Worm (Caenorhabditis elegans) whole organism, L2 larva: ENCODE measurements around the gene C44B11.4.

Experiments
- F13H6.1 ChIP-seq: sonication (generic microtip); optimal IDR thresholded peaks from 2 replicates; lab custom pipeline; 2016; ENCODE audit warnings: missing genetic modification characterization, missing compliant biosample characterization
- R02D3.7 ChIP-seq: fragments of 150-350 bp; optimal IDR thresholded peaks from 2 replicates; lab custom pipeline; 2014; ENCODE audit warnings: missing biosample characterization, missing genetic modification characterization
- Y55F3AM.14 ChIP-seq: fragments of 200-800 bp; sonication (Bioruptor generic); optimal IDR thresholded peaks from 2 replicates; lab custom pipeline; 2018; ENCODE audit warnings: mild to moderate bottlenecking, missing genetic modification characterization, missing compliant biosample characterization
- ZK546.5 ChIP-seq: sonication (generic microtip); optimal IDR thresholded peaks from 2 replicates; lab custom pipeline; 2017; ENCODE audit warnings: missing biosample characterization, missing genetic modification characterization
- alr-1 ChIP-seq: fragments of 150-350 bp; optimal IDR thresholded peaks from 2 replicates; lab custom pipeline; 2014; ENCODE audit warnings: missing biosample characterization, missing genetic modification characterization
- aly-2 ChIP-seq: fragments of 150-350 bp; optimal IDR thresholded peaks from 2 replicates; lab custom pipeline; 2014; ENCODE audit warnings: missing biosample characterization, missing genetic modification characterization
- ama-1 ChIP-seq: fragments of 150-350 bp; optimal IDR thresholded peaks from 2 replicates; lab custom pipeline; 2018; ENCODE audit warnings: inconsistent platforms
- blmp-1 ChIP-seq: sonication (generic microtip); optimal IDR thresholded peaks from 2 replicates; lab custom pipeline; 2017; ENCODE audit warnings: missing genetic modification characterization, mild to moderate bottlenecking, missing compliant biosample characterization, antibody characterized with exemption, moderate library complexity; ENCODE audit not compliant: insufficient read depth
- ceh-82 ChIP-seq: fragments of 150-350 bp; optimal IDR thresholded peaks from 2 replicates; lab custom pipeline; 2014; ENCODE audit warnings: missing biosample characterization, missing genetic modification characterization
- dmd-4 ChIP-seq: sonication (generic microtip); optimal IDR thresholded peaks from 2 replicates; lab custom pipeline; 2017; ENCODE audit warnings: missing biosample characterization, missing genetic modification characterization
- elt-1 ChIP-seq: fragments of 150-350 bp; optimal IDR thresholded peaks from 2 replicates; lab custom pipeline; 2014; ENCODE audit warnings: missing biosample characterization, missing genetic modification characterization
- elt-3 ChIP-seq: sonication (generic microtip); optimal IDR thresholded peaks from 2 replicates; lab custom pipeline; 2017; ENCODE audit warnings: missing biosample characterization, missing genetic modification characterization
- fos-1 ChIP-seq: fragments of 150-350 bp; optimal IDR thresholded peaks from 2 replicates; lab custom pipeline; 2014; ENCODE audit warnings: missing biosample characterization, missing genetic modification characterization
- gmeb-1 ChIP-seq: fragments of 150-350 bp; optimal IDR thresholded peaks from 2 replicates; lab custom pipeline; 2014; ENCODE audit warnings: missing biosample characterization, missing genetic modification characterization
- lin-13 ChIP-seq: fragments of 150-350 bp; optimal IDR thresholded peaks from 2 replicates; lab custom pipeline; 2014; ENCODE audit warnings: missing biosample characterization, missing genetic modification reagents, missing genetic modification characterization
- lin-39 ChIP-seq: fragments of 150-350 bp; optimal IDR thresholded peaks from 2 replicates; lab custom pipeline; 2014; ENCODE audit warnings: missing biosample characterization, missing genetic modification reagents, missing genetic modification characterization
- lsy-2 ChIP-seq, 2 experiments: fragments of 150-350 bp in 1 of 2; sonication (generic microtip) in 1 of 2; optimal IDR thresholded peaks; 2 replicates each; lab custom pipeline; 2014 to 2017; ENCODE audit warnings: missing biosample characterization in 2 of 2, missing genetic modification characterization in 2 of 2
- mab-5 ChIP-seq: fragments of 150-350 bp; optimal IDR thresholded peaks from 2 replicates; lab custom pipeline; 2014; ENCODE audit warnings: missing biosample characterization, missing genetic modification characterization
- mbf-1 ChIP-seq: sonication (generic microtip); optimal IDR thresholded peaks from 2 replicates; lab custom pipeline; 2017; ENCODE audit warnings: missing biosample characterization, missing genetic modification characterization
- nhr-129 ChIP-seq: fragments of 150-350 bp; optimal IDR thresholded peaks from 2 replicates; lab custom pipeline; 2014; ENCODE audit warnings: missing biosample characterization, missing genetic modification characterization
- nhr-21 ChIP-seq: fragments of 150-350 bp; optimal IDR thresholded peaks from 2 replicates; lab custom pipeline; 2014; ENCODE audit warnings: missing biosample characterization, missing genetic modification characterization
- nhr-23 ChIP-seq: fragments of 150-350 bp; optimal IDR thresholded peaks from 2 replicates; lab custom pipeline; 2014; ENCODE audit warnings: missing biosample characterization, missing genetic modification reagents, missing genetic modification characterization
- nhr-237 ChIP-seq: fragments of 150-350 bp; optimal IDR thresholded peaks from 2 replicates; lab custom pipeline; 2014; ENCODE audit warnings: missing biosample characterization, missing genetic modification characterization
- nhr-25 ChIP-seq: fragments of 150-350 bp; sonication (generic microtip); optimal IDR thresholded peaks from 3 replicates; lab custom pipeline; 2014; ENCODE audit warnings: missing biosample characterization, missing genetic modification characterization
- nhr-6 ChIP-seq: fragments of 150-350 bp; optimal IDR thresholded peaks from 2 replicates; lab custom pipeline; 2014; ENCODE audit warnings: missing biosample characterization, missing genetic modification characterization
- nhr-77 ChIP-seq: fragments of 150-350 bp; optimal IDR thresholded peaks from 2 replicates; lab custom pipeline; 2014; ENCODE audit warnings: missing biosample characterization, missing genetic modification characterization
- sem-4 ChIP-seq: fragments of 150-350 bp; optimal IDR thresholded peaks from 2 replicates; lab custom pipeline; 2014; ENCODE audit warnings: missing biosample characterization, missing genetic modification reagents, missing genetic modification characterization
- sma-3 ChIP-seq: sonication (generic microtip); optimal IDR thresholded peaks from 2 replicates; lab custom pipeline; 2016; ENCODE audit warnings: missing genetic modification reagents, missing genetic modification characterization, missing compliant biosample characterization
- sma-9 ChIP-seq, 2 experiments: fragments of 150-350 bp in 1 of 2; sonication (generic microtip) in 1 of 2; optimal IDR thresholded peaks; 2 replicates each; lab custom pipeline; 2014 to 2016; ENCODE audit warnings: missing genetic modification characterization in 2 of 2, mild to moderate bottlenecking in 1 of 2, missing biosample characterization in 1 of 2, missing compliant biosample characterization in 1 of 2, missing genetic modification reagents in 1 of 2, moderate library complexity in 1 of 2
- snpc-4 ChIP-seq: fragments of 150-350 bp; optimal IDR thresholded peaks from 2 replicates; lab custom pipeline; 2014; ENCODE audit warnings: missing biosample characterization, missing genetic modification characterization
- unc-39 ChIP-seq: fragments of 150-350 bp; optimal IDR thresholded peaks from 2 replicates; lab custom pipeline; 2014; ENCODE audit warnings: missing biosample characterization, missing genetic modification characterization
- unc-55 ChIP-seq: fragments of 150-350 bp; sonication (generic microtip); optimal IDR thresholded peaks from 3 replicates; lab custom pipeline; 2014; ENCODE audit warnings: missing biosample characterization, missing genetic modification reagents, missing genetic modification characterization
- unc-62 ChIP-seq: fragments of 150-350 bp; optimal IDR thresholded peaks from 2 replicates; lab custom pipeline; 2014; ENCODE audit warnings: missing biosample characterization, missing genetic modification reagents, missing genetic modification characterization
- zag-1 ChIP-seq: fragments of 150-350 bp; optimal IDR thresholded peaks from 2 replicates; lab custom pipeline; 2014; ENCODE audit warnings: missing biosample characterization, missing genetic modification characterization
- ztf-1 ChIP-seq: fragments of 200-800 bp; sonication (Bioruptor generic); conservative IDR thresholded peaks from 2 replicates; pipeline ENCODE4 v1.3.6; 2022; ENCODE audit warnings: missing genetic modification characterization, missing compliant biosample characterization
- ztf-11 ChIP-seq: sonication (generic microtip); optimal IDR thresholded peaks from 2 replicates; lab custom pipeline; 2017; ENCODE audit warnings: missing biosample characterization, missing genetic modification characterization

C44B11.4 gene

DNA sequence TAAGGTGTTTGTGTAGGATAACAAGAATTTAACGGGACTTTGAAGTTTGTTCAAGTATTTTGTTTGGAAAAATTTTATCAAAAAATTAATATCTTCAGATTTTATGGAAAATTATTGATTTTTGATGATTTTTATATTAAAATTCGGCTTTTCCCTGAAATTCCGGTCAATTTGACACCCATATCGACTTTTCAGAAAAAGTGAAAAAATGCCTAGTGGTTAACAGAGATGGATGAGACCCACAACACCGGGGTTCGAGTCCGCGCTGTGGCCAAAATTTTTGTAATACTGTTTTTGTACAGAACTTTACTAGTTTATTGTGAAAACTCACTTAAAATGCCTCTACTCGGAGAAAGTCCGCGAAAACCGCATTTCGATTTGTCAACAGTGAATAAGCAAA, 34.0 kb downstream of the C44B11.4 start:
- TF ChIP-seq snpc-4 (no peak), ztf-11 (no peak), ceh-82 (tag; lab: Kevin White, UChicago) (no peak), blmp-1 (tag; lab: Kevin White, UChicago) (no peak), elt-3 (tag; lab: Kevin White, UChicago) (no peak), ztf-1 (GFP tag; lab: Robert Waterston, UW) (no peak), gmeb-1 (no peak), unc-62 (GFP tag; lab: Kevin White, UChicago) (no peak), sem-4 (tag; lab: Kevin White, UChicago) (no peak), nhr-23 (tag; lab: Kevin White, UChicago) (no peak), F13H6.1 (tag; lab: Kevin White, UChicago) (no peak), nhr-25 (tag; lab: Kevin White, UChicago) (no peak), nhr-237 (tag; lab: Kevin White, UChicago) (no peak), alr-1 (tag; lab: Kevin White, UChicago) (no peak), aly-2 (tag; lab: Kevin White, UChicago) (no peak), nhr-6 (tag; lab: Kevin White, UChicago) (no peak), ama-1 (lab: Kevin White, UChicago) (no peak)
- TF ChIP-seq, all 48 proteins: peak for 0

ce11 chrIII:3108804-3109203, 34.8 kb downstream of the C44B11.4 start:
- TF ChIP-seq Y55F3AM.14 (GFP tag; lab: Kevin White, UChicago): no peak
- TF ChIP-seq zag-1 (tag; lab: Kevin White, UChicago): no peak
- TF ChIP-seq lsy-2 (tag; optimal IDR thresholded peaks at IDR 0.05; lab: Kevin White, UChicago): no peak
- no peak for TF ChIP-seq unc-39 (tag; lab: Kevin White, UChicago)
- no peak for TF ChIP-seq R02D3.7 (tag; lab: Kevin White, UChicago)
- TF ChIP-seq lin-13 (GFP tag; lab: Kevin White, UChicago): no peak

DNA sequence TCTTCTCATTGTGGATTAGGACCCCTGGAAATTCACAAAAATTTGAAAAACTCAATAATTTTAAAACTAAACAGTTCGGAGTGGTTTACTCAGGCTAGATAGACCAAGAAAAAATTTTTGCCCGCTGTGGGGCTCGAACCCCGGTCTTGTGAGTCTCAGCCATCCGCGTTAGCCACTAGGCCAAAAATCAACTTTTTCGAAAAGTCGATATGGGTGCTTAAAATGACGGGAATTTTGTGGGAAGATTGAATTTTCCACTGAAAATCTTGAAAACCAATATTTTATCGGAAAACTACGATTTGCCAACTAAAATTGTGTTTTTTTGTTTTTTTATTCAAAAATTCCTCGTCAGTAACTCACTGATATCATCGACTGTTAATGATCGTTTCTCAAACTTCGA, 36.0 kb downstream of the C44B11.4 start:
- no peak for TF ChIP-seq elt-1 (tag; lab: Kevin White, UChicago)
- TF ChIP-seq nhr-129 (tag; lab: Kevin White, UChicago): no peak
- TF ChIP-seq nhr-6 (tag; lab: Kevin White, UChicago): no peak
- no peak for TF ChIP-seq unc-62 (GFP tag; lab: Kevin White, UChicago)
- TF ChIP-seq sma-3 (GFP tag; lab: Kevin White, UChicago): no peak
- TF ChIP-seq R02D3.7 (tag; lab: Kevin White, UChicago): no peak
- TF ChIP-seq ceh-82 (tag; lab: Kevin White, UChicago): no peak
- no peak for TF ChIP-seq nhr-21 (tag; lab: Kevin White, UChicago)
- TF ChIP-seq fos-1: no peak

- TF ChIP-seq ZK546.5 (tag; lab: Kevin White, UChicago): no peak
- TF ChIP-seq mbf-1 (tag; lab: Kevin White, UChicago): no peak
- no peak for TF ChIP-seq mab-5
- TF ChIP-seq aly-2 (tag; lab: Kevin White, UChicago): no peak
- no peak for TF ChIP-seq unc-62 (GFP tag; lab: Kevin White, UChicago)
- no peak for TF ChIP-seq dmd-4
- TF ChIP-seq lin-39 (tag; lab: Kevin White, UChicago): no peak
- TF ChIP-seq nhr-77: no peak
- TF ChIP-seq elt-1 (tag; lab: Kevin White, UChicago): no peak
- no peak for TF ChIP-seq nhr-23 (tag; lab: Kevin White, UChicago)
- no peak for TF ChIP-seq Y55F3AM.14 (GFP tag; lab: Kevin White, UChicago)
- TF ChIP-seq ztf-1 (GFP tag; lab: Robert Waterston, UW): no peak
- no peak for TF ChIP-seq unc-55
- no peak for TF ChIP-seq F13H6.1 (tag; lab: Kevin White, UChicago)
- no peak for TF ChIP-seq gmeb-1
- no peak for TF ChIP-seq nhr-25 (tag; lab: Kevin White, UChicago)
- no peak for TF ChIP-seq sma-9 (GFP tag; optimal IDR thresholded peaks at IDR 0.05; lab: Kevin White, UChicago)
- TF ChIP-seq sma-9 (tag; optimal IDR thresholded peaks at IDR 0.05; lab: Kevin White, UChicago): no peak
- no peak for TF ChIP-seq ceh-82 (tag; lab: Kevin White, UChicago)
- TF ChIP-seq fos-1: no peak
- TF ChIP-seq, all 48 proteins: peak for 0
These were observed 37.3 kb downstream of the C44B11.4 start for ce11 chrIII:3106301-3106700.
